Worm (Caenorhabditis elegans): ENCODE measurements around the gene ctns-1.
A peak's percentile ranks its signal among the peaks of the same experiment; 100 is the strongest.

- TF ChIP-seq mep-1 (tag; optimal IDR thresholded peaks at IDR 0.05) (no peak), snpc-4 (tag; optimal IDR thresholded peaks at IDR 0.05) (peak; percentile 98), egl-27 (tag; optimal IDR thresholded peaks at IDR 0.05) (peak in 1 of 2 experiments; percentile 6), sox-4 (tag; optimal IDR thresholded peaks at IDR 0.05) (no peak)
Measured at ce11 chrII:8091528-8091927, 45.2 kb downstream of the ctns-1 start.
